Fruit fly (Drosophila melanogaster): Measurements from ENCODE around the gene CG12523.
A peak's percentile ranks its signal among the peaks of the same experiment; 100 is the strongest.

Gene CG12523

DNA sequence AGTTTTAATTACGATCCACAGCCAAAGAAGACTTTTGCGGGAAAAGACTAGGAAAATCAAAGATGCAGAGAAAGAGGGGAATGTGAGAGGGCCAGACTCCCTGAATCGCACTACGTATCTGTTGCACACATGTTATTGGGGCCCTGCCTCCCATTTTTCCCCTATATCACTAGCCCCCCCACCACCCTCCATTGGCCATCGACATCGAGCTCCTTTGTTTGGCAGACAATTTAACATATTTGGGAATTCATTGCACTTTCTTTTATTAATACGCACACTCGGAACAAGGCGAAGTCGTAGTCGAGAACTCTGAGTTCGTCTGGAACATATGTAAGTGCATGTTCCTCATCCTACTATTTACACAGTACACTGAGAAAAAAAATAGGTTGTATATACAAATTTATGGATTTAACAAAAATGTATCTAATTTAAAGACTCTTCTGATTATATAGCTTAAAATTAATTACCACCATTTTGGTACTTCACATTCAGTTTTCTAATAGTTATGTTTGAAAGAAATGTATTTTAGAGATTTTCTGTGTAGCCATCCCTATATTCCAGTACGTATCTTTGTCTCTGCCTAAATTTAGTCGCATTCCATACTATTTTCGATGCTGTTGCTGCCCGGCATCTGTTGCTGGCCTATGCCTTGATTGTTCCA is 17.8 kb upstream of the CG12523 start (continued):
- TF ChIP-seq Nf-YC (tag; optimal IDR thresholded peaks at IDR 0.05): no peak
- peak; percentile 78 for TF ChIP-seq zfh1 (GFP tag; IDR thresholded peaks at IDR 0.05)
- peak; percentile 16 for TF ChIP-seq BtbVII (GFP tag; optimal IDR thresholded peaks at IDR 0.05)
- TF ChIP-seq CG10462 (GFP tag; optimal IDR thresholded peaks at IDR 0.05): peak; percentile 49
- no peak for TF ChIP-seq gcm2 (GFP tag; optimal IDR thresholded peaks at IDR 0.05)
- peak in 1 of 3 experiments; percentile 91 for TF ChIP-seq lola (GFP tag; optimal IDR thresholded peaks at IDR 0.05)
- peak; percentile 74 for TF ChIP-seq Oli (tag; optimal IDR thresholded peaks at IDR 0.05)
- peak; percentile 49 for TF ChIP-seq Deaf1 (tag; optimal IDR thresholded peaks at IDR 0.05)
- no peak for TF ChIP-seq CG17912 (GFP tag; optimal IDR thresholded peaks at IDR 0.05)
- peak; percentile 35 for TF ChIP-seq CG18619 (GFP tag; optimal IDR thresholded peaks at IDR 0.05)
- TF ChIP-seq CG3847 (GFP tag; IDR thresholded peaks at IDR 0.05): peak; percentile 14; the same call in 1 of the 2 replicates
- peak; percentile 2 for TF ChIP-seq CG2116 (GFP tag; optimal IDR thresholded peaks at IDR 0.05)
- TF ChIP-seq lov (optimal IDR thresholded peaks at IDR 0.05): no peak
- TF ChIP-seq lov (GFP tag; IDR thresholded peaks at IDR 0.05): 0 out of 3 replicates have a peak, but pooled peaks have one; percentile 16
- TF ChIP-seq pnt (GFP tag; optimal IDR thresholded peaks at IDR 0.05): peak; percentile 43
- peak; percentile 52 for TF ChIP-seq CG15073 (GFP tag; optimal IDR thresholded peaks at IDR 0.05)
- TF ChIP-seq CG12942 (GFP tag; optimal IDR thresholded peaks at IDR 0.05): peak; percentile 32
- TF ChIP-seq CG7839 (tag; optimal IDR thresholded peaks at IDR 0.05): peak; percentile 86
- TF ChIP-seq CG7928 (GFP tag; optimal IDR thresholded peaks at IDR 0.05): no peak
- TF ChIP-seq CG31224 (GFP tag; IDR thresholded peaks at IDR 0.05): no peak
- peak; percentile 74 for TF ChIP-seq Asciz (GFP tag; optimal IDR thresholded peaks at IDR 0.05)
- 0 out of 2 replicates have a peak, but pooled peaks have one; percentile 38 for TF ChIP-seq Nf-YA (GFP tag; IDR thresholded peaks at IDR 0.05)
- peak; percentile 5 for TF ChIP-seq Max (GFP tag; optimal IDR thresholded peaks at IDR 0.05)
- TF ChIP-seq zen2 (GFP tag; IDR thresholded peaks at IDR 0.05; ENCODE audit: partially characterized antibody): no peak
- TF ChIP-seq CG11398 (GFP tag; optimal IDR thresholded peaks at IDR 0.05): no peak
- TF ChIP-seq CG13894 (tag; optimal IDR thresholded peaks at IDR 0.05): no peak
- TF ChIP-seq Lim3 (GFP tag; IDR thresholded peaks at IDR 0.05): no peak
- peak; percentile 20 to 51 for TF ChIP-seq Pdp1 (GFP tag; optimal IDR thresholded peaks at IDR 0.05)
- peak; percentile 81 for TF ChIP-seq PHDP (tag; optimal IDR thresholded peaks at IDR 0.05)
- peak; percentile 33; the same call in 2 of the 3 replicates for TF ChIP-seq B-H1 (GFP tag; IDR thresholded peaks at IDR 0.05)
- TF ChIP-seq CG5180 (GFP tag; optimal IDR thresholded peaks at IDR 0.05): peak; percentile 42
- no peak for TF ChIP-seq Rx (GFP tag; IDR thresholded peaks at IDR 0.05)
- peak; percentile 74 for TF ChIP-seq CG2202 (tag; optimal IDR thresholded peaks at IDR 0.05)
- TF ChIP-seq Hr78 (GFP tag; optimal IDR thresholded peaks at IDR 0.05): peak in 1 of 2 experiments; percentile 65
- no peak for TF ChIP-seq BEAF-32 (GFP tag; optimal IDR thresholded peaks at IDR 0.05)
- TF ChIP-seq lmd (GFP tag; IDR thresholded peaks at IDR 0.05): peak; percentile 45; the same call in 1 of the 2 replicates
- 0 out of 2 replicates have a peak, but pooled peaks have one; percentile 29 for TF ChIP-seq CG32767 (GFP tag; IDR thresholded peaks at IDR 0.05)
- TF ChIP-seq CG10565 (GFP tag; optimal IDR thresholded peaks at IDR 0.05): no peak
- TF ChIP-seq CG11093 (GFP tag; IDR thresholded peaks at IDR 0.05): peak; percentile 19; the same call in 1 of the 3 replicates
- TF ChIP-seq lilli (GFP tag; optimal IDR thresholded peaks at IDR 0.05): peak; percentile 40
- TF ChIP-seq NC2β (GFP tag; optimal IDR thresholded peaks at IDR 0.05): peak; percentile 3
- peak; percentile 57 for TF ChIP-seq Chrac-16 (GFP tag; optimal IDR thresholded peaks at IDR 0.05)
- TF ChIP-seq gem (tag; optimal IDR thresholded peaks at IDR 0.05): peak; percentile 89
- TF ChIP-seq slp2 (GFP tag; optimal IDR thresholded peaks at IDR 0.05): no peak
- TF ChIP-seq Med (GFP tag): peak; percentile 38
- TF ChIP-seq bcd (GFP tag; optimal IDR thresholded peaks at IDR 0.05): peak; percentile 41
- TF ChIP-seq CG8765 (GFP tag; IDR thresholded peaks at IDR 0.05): no peak
- TF ChIP-seq CG12236 (GFP tag; optimal IDR thresholded peaks at IDR 0.05): peak; percentile 19
- no peak for TF ChIP-seq wdn (GFP tag; IDR thresholded peaks at IDR 0.05)
